Fruit fly (Drosophila melanogaster) whole organism, embryonic: Measurements from ENCODE around the gene cav.

Source experiments
- Antp ChIP-seq: fragments of 200-800 bp; sonication (Bioruptor generic); optimal IDR thresholded peaks from 3 replicates; lab custom pipeline; 2016; ENCODE audit warnings: missing biosample characterization, missing genetic modification characterization
- B-H1 ChIP-seq: fragments of 200-800 bp; sonication (Bioruptor generic); IDR thresholded peaks from 3 replicates; pipeline ENCODE4 v1.3.6; 2022; ENCODE audit warnings: missing biosample characterization, missing genetic modification characterization
- C15 ChIP-seq: fragments of 200-800 bp; sonication (Bioruptor generic); IDR thresholded peaks from 3 replicates; pipeline ENCODE4 v1.3.6; 2022; ENCODE audit warnings: missing biosample characterization, missing genetic modification characterization
- CG1024 ChIP-seq: fragments of 200-800 bp; sonication (Bioruptor generic); IDR thresholded peaks from 2 replicates; pipeline ENCODE4 v1.3.6; 2022; ENCODE audit warnings: missing biosample characterization, missing genetic modification characterization
- CG11696 ChIP-seq: fragments of 200-800 bp; sonication (Bioruptor generic); IDR thresholded peaks from 2 replicates; pipeline ENCODE4 v1.3.6; 2022; ENCODE audit warnings: missing biosample characterization, missing genetic modification characterization
- CG12104 ChIP-seq: fragments of 200-800 bp; sonication (Bioruptor generic); optimal IDR thresholded peaks from 3 replicates; lab custom pipeline; 2016; ENCODE audit warnings: missing biosample characterization, missing genetic modification characterization
- CG12219 ChIP-seq: fragments of 200-800 bp; sonication (Bioruptor generic); optimal IDR thresholded peaks from 3 replicates; lab custom pipeline; 2018; ENCODE audit warnings: missing biosample characterization, mild to moderate bottlenecking, missing genetic modification characterization
- CG12391 ChIP-seq: fragments of 200-800 bp; sonication (Bioruptor generic); optimal IDR thresholded peaks from 3 replicates; lab custom pipeline; 2018; ENCODE audit warnings: missing biosample characterization, mild to moderate bottlenecking, missing genetic modification characterization, moderate library complexity
- CG13287 ChIP-seq: fragments of 200-800 bp; sonication (Bioruptor generic); IDR thresholded peaks from 2 replicates; pipeline ENCODE4 v1.3.6; 2022; ENCODE audit warnings: missing biosample characterization, missing genetic modification characterization; ENCODE audit not compliant: partially characterized antibody
- CG16815 ChIP-seq: fragments of 200-800 bp; sonication (Bioruptor generic); optimal IDR thresholded peaks from 3 replicates; lab custom pipeline; 2017; ENCODE audit warnings: missing biosample characterization, mild to moderate bottlenecking, missing genetic modification characterization
- CG17361 ChIP-seq: fragments of 200-800 bp; sonication (Bioruptor generic); IDR thresholded peaks from 3 replicates; pipeline ENCODE4 v1.3.6; 2022; ENCODE audit warnings: missing biosample characterization, missing genetic modification characterization
- CG31224 ChIP-seq: fragments of 200-800 bp; sonication (Bioruptor generic); IDR thresholded peaks from 2 replicates; pipeline ENCODE4 v1.3.6; 2022; ENCODE audit warnings: missing biosample characterization, missing genetic modification characterization
- CG32772 ChIP-seq: fragments of 200-800 bp; sonication (Bioruptor generic); IDR thresholded peaks from 2 replicates; pipeline ENCODE4 v1.3.6; 2022; ENCODE audit warnings: missing biosample characterization, missing genetic modification characterization
- CG4730 ChIP-seq: fragments of 200-800 bp; sonication (Bioruptor generic); IDR thresholded peaks from 2 replicates; pipeline ENCODE4 v1.3.6; 2022; ENCODE audit warnings: missing biosample characterization, missing genetic modification characterization
- CG7372 ChIP-seq: fragments of 200-800 bp; sonication (Bioruptor generic); IDR thresholded peaks from 2 replicates; pipeline ENCODE4 v1.3.6; 2022; ENCODE audit warnings: missing biosample characterization, missing genetic modification characterization
- CG7987 ChIP-seq: fragments of 200-800 bp; sonication (Bioruptor generic); optimal IDR thresholded peaks from 2 replicates; lab custom pipeline; 2018; ENCODE audit warnings: missing biosample characterization, mild to moderate bottlenecking, missing genetic modification characterization, moderate library complexity
- CG9727 ChIP-seq: fragments of 200-800 bp; sonication (Bioruptor generic); optimal IDR thresholded peaks from 3 replicates; lab custom pipeline; 2017; ENCODE audit warnings: missing biosample characterization, mild to moderate bottlenecking, missing genetic modification characterization
- Camta ChIP-seq: fragments of 200-800 bp; sonication (Bioruptor generic); optimal IDR thresholded peaks from 2 replicates; lab custom pipeline; 2016; ENCODE audit warnings: missing biosample characterization, missing genetic modification characterization
- CkIIα-i1 ChIP-seq: fragments of 200-800 bp; sonication (Bioruptor generic); IDR thresholded peaks from 2 replicates; pipeline ENCODE4 v1.3.6; 2022; ENCODE audit warnings: missing biosample characterization, missing genetic modification characterization
- Dad ChIP-seq: fragments of 200-800 bp; sonication (Bioruptor generic); optimal IDR thresholded peaks from 3 replicates; lab custom pipeline; 2016; ENCODE audit warnings: missing biosample characterization, missing genetic modification characterization
- Dll ChIP-seq: fragments of 200-800 bp; sonication (Bioruptor generic); IDR thresholded peaks from 4 replicates; pipeline ENCODE4 v1.3.6; 2022; ENCODE audit warnings: missing biosample characterization, missing genetic modification characterization; ENCODE audit not compliant: partially characterized antibody
- H2.0 ChIP-seq: fragments of 200-800 bp; sonication (Bioruptor generic); IDR thresholded peaks from 2 replicates; pipeline ENCODE4 v1.3.6; 2022; ENCODE audit warnings: missing biosample characterization, missing genetic modification characterization
- HLHmδ ChIP-seq: fragments of 200-800 bp; sonication (Bioruptor generic); optimal IDR thresholded peaks from 2 replicates; lab custom pipeline; 2018; ENCODE audit warnings: missing biosample characterization, mild to moderate bottlenecking, missing genetic modification characterization, moderate library complexity
- Hmx ChIP-seq: fragments of 200-800 bp; sonication (Bioruptor generic); optimal IDR thresholded peaks from 2 replicates; lab custom pipeline; 2016; ENCODE audit warnings: missing biosample characterization, missing genetic modification characterization
- Mrtf ChIP-seq: fragments of 200-800 bp; sonication (Bioruptor generic); IDR thresholded peaks from 3 replicates; pipeline ENCODE4 v1.3.6; 2022; ENCODE audit warnings: missing biosample characterization, missing genetic modification characterization
- Nf-YB ChIP-seq: fragments of 200-800 bp; sonication (Bioruptor generic); optimal IDR thresholded peaks from 3 replicates; lab custom pipeline; 2019; ENCODE audit warnings: missing biosample characterization, mild to moderate bottlenecking, missing genetic modification characterization, moderate library complexity
- Ptx1 ChIP-seq: fragments of 200-800 bp; sonication (Bioruptor generic); IDR thresholded peaks from 2 replicates; pipeline ENCODE4 v1.3.6; 2022; ENCODE audit warnings: missing biosample characterization, missing genetic modification characterization
- Rx ChIP-seq: fragments of 200-800 bp; sonication (Bioruptor generic); IDR thresholded peaks from 2 replicates; pipeline ENCODE4 v1.3.6; 2022; ENCODE audit warnings: missing biosample characterization, missing genetic modification characterization
- Sin3A ChIP-seq: fragments of >200 bp; optimal IDR thresholded peaks from 2 replicates; lab custom pipeline; 2018
- Sox100B ChIP-seq: fragments of 200-800 bp; sonication (Bioruptor generic); optimal IDR thresholded peaks from 3 replicates; lab custom pipeline; 2018; ENCODE audit warnings: missing biosample characterization, mild to moderate bottlenecking, missing genetic modification characterization
- Sry-β ChIP-seq: fragments of 200-800 bp; sonication (Bioruptor generic); optimal IDR thresholded peaks from 2 replicates; lab custom pipeline; 2018; ENCODE audit warnings: missing biosample characterization, mild to moderate bottlenecking, missing genetic modification characterization, moderate library complexity
- Trl ChIP-seq, 3 experiments: fragments of >200 bp in 2 of 3; fragments of 200-800 bp in 1 of 3; sonication (Bioruptor generic) in 1 of 3; optimal IDR thresholded peaks; 2 replicates in 1 of 3; 3 replicates in 2 of 3; lab custom pipeline; 2016 to 2017; ENCODE audit warnings: missing biosample characterization in 1 of 3, missing genetic modification characterization in 1 of 3
- az2 ChIP-seq: fragments of 200-800 bp; sonication (Bioruptor generic); optimal IDR thresholded peaks from 3 replicates; lab custom pipeline; 2016; ENCODE audit warnings: missing biosample characterization, missing genetic modification characterization
- chif ChIP-seq, 2 experiments: fragments of 200-800 bp; sonication (Bioruptor generic); optimal IDR thresholded peaks; 3 replicates each; lab custom pipeline; 2016; ENCODE audit warnings: missing biosample characterization in 2 of 2, missing genetic modification characterization in 2 of 2
- dati ChIP-seq: fragments of 200-800 bp; sonication (Bioruptor generic); IDR thresholded peaks from 2 replicates; pipeline ENCODE4 v1.3.6; 2022; ENCODE audit warnings: missing biosample characterization, missing genetic modification characterization
- emc ChIP-seq: fragments of 200-800 bp; sonication (Bioruptor generic); optimal IDR thresholded peaks from 2 replicates; lab custom pipeline; 2016; ENCODE audit warnings: missing biosample characterization, missing genetic modification characterization
- hb ChIP-seq: fragments of 200-800 bp; sonication (Bioruptor generic); IDR thresholded peaks from 3 replicates; pipeline ENCODE4 v1.3.6; 2022; ENCODE audit warnings: missing biosample characterization, missing genetic modification characterization; ENCODE audit not compliant: partially characterized antibody
- p53 ChIP-seq: fragments of 200-800 bp; sonication (Bioruptor generic); optimal IDR thresholded peaks from 2 replicates; lab custom pipeline; 2016; ENCODE audit warnings: missing biosample characterization, missing genetic modification characterization
- pfk ChIP-seq: fragments of 200-800 bp; sonication (Bioruptor generic); optimal IDR thresholded peaks from 2 replicates; lab custom pipeline; 2018; ENCODE audit warnings: missing biosample characterization, mild to moderate bottlenecking, missing genetic modification characterization, moderate library complexity
- prd ChIP-seq, 3 experiments: fragments of >200 bp in 2 of 3; fragments of 200-800 bp in 1 of 3; sonication (Bioruptor generic) in 1 of 3; optimal IDR thresholded peaks in 2 of 3; IDR thresholded peaks in 1 of 3; 2 replicates in 2 of 3; 3 replicates in 1 of 3; pipeline versions ENCODE4 v1.3.6 to Lab custom; 2017 to 2022; ENCODE audit warnings: missing biosample characterization in 1 of 3, missing genetic modification characterization in 1 of 3
- psq ChIP-seq: fragments of 200-800 bp; sonication (Bioruptor generic); optimal IDR thresholded peaks from 2 replicates; lab custom pipeline; 2017; ENCODE audit warnings: missing biosample characterization, missing genetic modification characterization
- pum ChIP-seq: fragments of 200-800 bp; sonication (Bioruptor generic); optimal IDR thresholded peaks from 2 replicates; lab custom pipeline; 2016; ENCODE audit warnings: missing biosample characterization, missing genetic modification characterization
- rib ChIP-seq: fragments of 200-800 bp; sonication (Bioruptor generic); IDR thresholded peaks from 2 replicates; pipeline ENCODE4 v1.3.6; 2022; ENCODE audit warnings: missing biosample characterization, missing genetic modification characterization
- sisA ChIP-seq: fragments of 200-800 bp; sonication (Bioruptor generic); IDR thresholded peaks from 2 replicates; pipeline ENCODE4 v1.3.6; 2022; ENCODE audit warnings: missing biosample characterization, missing genetic modification characterization
- ssp ChIP-seq: fragments of 200-800 bp; sonication (Bioruptor generic); IDR thresholded peaks from 2 replicates; pipeline ENCODE4 v1.3.6; 2022; ENCODE audit warnings: missing biosample characterization, missing genetic modification characterization
- tgo ChIP-seq: fragments of 200-800 bp; sonication (Bioruptor generic); IDR thresholded peaks from 3 replicates; pipeline ENCODE4 v1.3.6; 2022; ENCODE audit warnings: missing biosample characterization, missing genetic modification characterization
- tio ChIP-seq: fragments of 200-800 bp; sonication (Bioruptor generic); optimal IDR thresholded peaks from 2 replicates; lab custom pipeline; 2017; ENCODE audit warnings: missing biosample characterization, missing genetic modification characterization, inconsistent platforms
- yki ChIP-seq: fragments of >200 bp; optimal IDR thresholded peaks from 3 replicates; lab custom pipeline; 2018
- zen ChIP-seq: fragments of 200-800 bp; sonication (Bioruptor generic); optimal IDR thresholded peaks from 3 replicates; lab custom pipeline; 2018; ENCODE audit warnings: missing biosample characterization, mild to moderate bottlenecking, missing genetic modification characterization, moderate library complexity
- zfh1 ChIP-seq: fragments of 200-800 bp; sonication (Bioruptor generic); IDR thresholded peaks from 3 replicates; pipeline ENCODE4 v1.3.6; 2022; ENCODE audit warnings: missing biosample characterization, missing genetic modification characterization
- zfh2 ChIP-seq: fragments of 200-800 bp; sonication (Bioruptor generic); optimal IDR thresholded peaks from 2 replicates; lab custom pipeline; 2016; ENCODE audit warnings: missing biosample characterization, missing genetic modification characterization

The cav gene

DNA sequence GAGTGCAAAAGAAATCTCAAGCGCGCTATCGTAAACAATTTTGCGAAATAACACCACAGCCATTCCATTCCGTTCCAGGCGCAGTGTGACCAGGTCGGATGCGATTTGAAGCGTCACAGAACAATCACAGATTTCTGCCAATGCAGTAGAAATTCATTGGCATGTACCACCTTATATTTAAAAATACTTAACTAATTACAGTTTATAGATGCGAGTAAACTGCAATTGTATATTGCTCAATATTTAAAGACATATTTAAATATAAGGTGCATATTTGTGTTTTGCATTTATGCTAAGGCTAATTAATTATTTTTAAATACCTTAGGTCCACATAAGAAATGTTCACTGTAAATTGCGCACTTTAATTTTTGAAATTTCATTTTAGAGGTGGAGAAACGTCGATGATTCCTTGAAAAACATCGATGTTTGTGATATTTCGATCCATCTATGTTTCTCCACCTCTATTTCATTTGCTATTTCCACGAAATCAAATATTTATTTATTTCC lies 27.5 kb upstream of the cav start, which contains the start of the genes SMC6 and CG6204 (continued):
- TF ChIP-seq Sox100B (GFP tag; lab: Kevin White, UChicago) (peak; percentile 89), Camta (peak; percentile 77), CG12391 (tag; lab: Kevin White, UChicago) (peak; percentile 95), CG32772 (GFP tag; lab: Robert Waterston, UW) (peak; percentile 95), Mrtf (GFP tag; lab: Robert Waterston, UW) (peak; percentile 90), pfk (GFP tag; lab: Kevin White, UChicago) (peak; percentile 82), Hmx (peak; percentile 86), pum (peak; percentile 83), Sry-β (GFP tag; lab: Kevin White, UChicago) (peak; percentile 17), Dad (GFP tag; lab: Kevin White, UChicago) (peak; percentile 78), Antp (GFP tag; lab: Kevin White, UChicago) (peak; percentile 70), Nf-YB (peak; percentile 80), CG7372 (GFP tag; lab: Robert Waterston, UW) (peak; percentile 92), zen (peak; percentile 95), dati (GFP tag; lab: Robert Waterston, UW) (peak; percentile 78), emc (GFP tag; lab: Kevin White, UChicago) (peak; percentile 40), C15 (GFP tag; lab: Robert Waterston, UW) (peak; percentile 81), Rx (peak; percentile 89), CG11696 (GFP tag; lab: Robert Waterston, UW) (peak; percentile 86), Dll (peak; percentile 50; the same call in 2 of the 4 replicates), psq (GFP tag; lab: Kevin White, UChicago) (peak; percentile 59), CG31224 (GFP tag; lab: Robert Waterston, UW) (peak; percentile 89), zfh1 (peak; percentile 93), HLHmδ (no peak), CG12219 (peak; percentile 87), prd (optimal IDR thresholded peaks at IDR 0.05; lab: Kevin White, UChicago) (no peak), prd (GFP tag; IDR thresholded peaks at IDR 0.05; lab: Robert Waterston, UW) (peak; percentile 97), chif (GFP tag; optimal IDR thresholded peaks at IDR 0.05; lab: Kevin White, UChicago) (peak; percentile 83 to 91), CG4730 (GFP tag; lab: Robert Waterston, UW) (peak; percentile 94), CG16815 (GFP tag; lab: Kevin White, UChicago) (peak; percentile 95), Trl (optimal IDR thresholded peaks at IDR 0.05; lab: Kevin White, UChicago) (no peak), Trl (GFP tag; optimal IDR thresholded peaks at IDR 0.05; lab: Kevin White, UChicago) (peak; percentile 79), CG1024 (peak; percentile 76), zfh2 (peak; percentile 83), tgo (GFP tag; lab: Robert Waterston, UW) (peak; percentile 95), tio (GFP tag; lab: Kevin White, UChicago) (peak; percentile 92), az2 (GFP tag; lab: Kevin White, UChicago) (peak; percentile 90), CG7987 (GFP tag; lab: Kevin White, UChicago) (peak; percentile 72), sisA (peak; percentile 95), rib (GFP tag; lab: Robert Waterston, UW) (peak; percentile 90), CG17361 (peak; percentile 97), CG12104 (GFP tag; lab: Kevin White, UChicago) (peak; percentile 83), H2.0 (GFP tag; lab: Robert Waterston, UW) (peak; percentile 95), p53 (GFP tag; lab: Kevin White, UChicago) (no peak), Sin3A (peak; percentile 14), Ptx1 (GFP tag; lab: Robert Waterston, UW) (peak; percentile 97), ssp (peak; percentile 86), CkIIα-i1 (GFP tag; lab: Robert Waterston, UW) (peak; percentile 70; the same call in 1 of the 2 replicates), yki (lab: Kevin White, UChicago) (no peak), hb (GFP tag; lab: Robert Waterston, UW) (no peak), B-H1 (GFP tag; lab: Robert Waterston, UW) (peak; percentile 92), CG13287 (peak; percentile 52), CG9727 (GFP tag; lab: Kevin White, UChicago) (peak; percentile 93)
